Worm (Caenorhabditis elegans) whole organism, L4 larva: Measurements from ENCODE around the gene act-1.

Experiments
- D1046.2 ChIP-seq: fragments of 200-800 bp; sonication (Bioruptor generic); IDR thresholded peaks from 2 replicates; pipeline ENCODE4 v1.3.6; 2022; ENCODE audit warnings: missing genetic modification characterization, missing compliant biosample characterization
- F49E8.2 ChIP-seq: sonication (generic microtip); optimal IDR thresholded peaks from 2 replicates; lab custom pipeline; 2016; ENCODE audit warnings: missing compliant biosample characterization, mild to moderate bottlenecking, missing genetic modification characterization, borderline replicate concordance
- R02D3.7 ChIP-seq: fragments of 150-350 bp; sonication (generic microtip); optimal IDR thresholded peaks from 3 replicates; lab custom pipeline; 2014; ENCODE audit warnings: missing biosample characterization, missing genetic modification characterization
- T26A8.4 ChIP-seq: fragments of 200-800 bp; sonication (Bioruptor generic); IDR thresholded peaks from 2 replicates; pipeline ENCODE4 v1.3.6; 2022; ENCODE audit warnings: missing genetic modification characterization, missing compliant biosample characterization
- Y48G9A.11 ChIP-seq: fragments of 200-800 bp; sonication (Bioruptor generic); IDR thresholded peaks from 2 replicates; pipeline ENCODE4 v1.3.6; 2022; ENCODE audit warnings: missing genetic modification reagents, missing genetic modification characterization, missing compliant biosample characterization
- Y5F2A.4 ChIP-seq: fragments of 200-800 bp; sonication (Bioruptor generic); optimal IDR thresholded peaks from 2 replicates; lab custom pipeline; 2018; ENCODE audit warnings: mild to moderate bottlenecking, missing genetic modification characterization, missing compliant biosample characterization
- Y75B8A.6 ChIP-seq: fragments of 200-800 bp; sonication (Bioruptor generic); IDR thresholded peaks from 2 replicates; pipeline ENCODE4 v1.3.6; 2022; ENCODE audit warnings: missing genetic modification reagents, missing genetic modification characterization, missing compliant biosample characterization
- ZK546.5 ChIP-seq, 2 experiments: sonication (generic microtip); optimal IDR thresholded peaks; 2 replicates each; lab custom pipeline; 2017; ENCODE audit warnings: missing biosample characterization in 2 of 2, missing genetic modification characterization in 2 of 2
- ama-1 ChIP-seq: fragments of 150-350 bp; optimal IDR thresholded peaks from 2 replicates; lab custom pipeline; 2014; ENCODE audit warnings: inconsistent platforms, mixed read lengths
- arid-1 ChIP-seq: fragments of 200-800 bp; sonication (Bioruptor generic); conservative IDR thresholded peaks from 2 replicates; pipeline ENCODE4 v1.3.6; 2022; ENCODE audit warnings: missing genetic modification reagents, missing genetic modification characterization, missing compliant biosample characterization
- ceh-28 ChIP-seq: fragments of 150-350 bp; optimal IDR thresholded peaks from 2 replicates; lab custom pipeline; 2014; ENCODE audit warnings: missing biosample characterization, missing genetic modification reagents, missing genetic modification characterization
- ceh-44 ChIP-seq: fragments of 200-800 bp; sonication (Bioruptor generic); IDR thresholded peaks from 2 replicates; pipeline ENCODE4 v1.3.6; 2022; ENCODE audit warnings: missing genetic modification reagents, missing genetic modification characterization, missing compliant biosample characterization
- ceh-62 ChIP-seq: sonication (generic microtip); optimal IDR thresholded peaks from 2 replicates; lab custom pipeline; 2017; ENCODE audit warnings: missing biosample characterization, missing genetic modification characterization
- ceh-82 ChIP-seq: sonication (generic microtip); optimal IDR thresholded peaks from 2 replicates; lab custom pipeline; 2017; ENCODE audit warnings: missing biosample characterization, missing genetic modification characterization
- ctbp-1 ChIP-seq: fragments of 200-800 bp; sonication (Bioruptor generic); IDR thresholded peaks from 2 replicates; pipeline ENCODE4 v1.3.6; 2022; ENCODE audit warnings: missing genetic modification reagents, missing genetic modification characterization, missing compliant biosample characterization
- daf-16 ChIP-seq, 3 experiments: sonication (generic microtip); optimal IDR thresholded peaks; 2 replicates each; lab custom pipeline; 2016 to 2017; ENCODE audit warnings: missing genetic modification characterization in 3 of 3, missing genetic modification reagents in 3 of 3, mild to moderate bottlenecking in 2 of 3, missing compliant biosample characterization in 2 of 3, missing biosample characterization in 1 of 3, moderate library complexity in 1 of 3
- daf-19 ChIP-seq: fragments of 200-800 bp; sonication (Bioruptor generic); conservative IDR thresholded peaks from 2 replicates; pipeline ENCODE4 v1.3.6; 2022; ENCODE audit warnings: missing genetic modification characterization, missing compliant biosample characterization
- dmd-6 ChIP-seq: fragments of 200-800 bp; sonication (Bioruptor generic); IDR thresholded peaks from 2 replicates; pipeline ENCODE4 v1.3.6; 2022; ENCODE audit warnings: missing genetic modification reagents, missing genetic modification characterization, missing compliant biosample characterization
- duxl-1 ChIP-seq: sonication (generic microtip); optimal IDR thresholded peaks from 2 replicates; lab custom pipeline; 2016; ENCODE audit warnings: mild to moderate bottlenecking, missing genetic modification characterization, moderate library complexity, missing compliant biosample characterization; ENCODE audit not compliant: poor library complexity
- dve-1 ChIP-seq: sonication (generic microtip); optimal IDR thresholded peaks from 2 replicates; lab custom pipeline; 2017; ENCODE audit warnings: antibody characterized with exemption, mild to moderate bottlenecking, missing genetic modification characterization, missing compliant biosample characterization; ENCODE audit not compliant: insufficient read depth
- egl-27 ChIP-seq: sonication (generic microtip); optimal IDR thresholded peaks from 3 replicates; lab custom pipeline; 2017; ENCODE audit warnings: missing biosample characterization, missing genetic modification reagents, missing genetic modification characterization
- fkh-10 ChIP-seq: fragments of 150-350 bp; optimal IDR thresholded peaks from 2 replicates; lab custom pipeline; 2014; ENCODE audit warnings: missing biosample characterization, missing genetic modification reagents, missing genetic modification characterization
- fos-1 ChIP-seq: fragments of 150-350 bp; optimal IDR thresholded peaks from 2 replicates; lab custom pipeline; 2014; ENCODE audit warnings: missing biosample characterization, missing genetic modification characterization
- hlh-30 ChIP-seq: sonication (generic microtip); optimal IDR thresholded peaks from 2 replicates; lab custom pipeline; 2017; ENCODE audit warnings: antibody characterized with exemption, mild to moderate bottlenecking, missing genetic modification characterization, missing compliant biosample characterization; ENCODE audit not compliant: insufficient read depth
- hmg-1.1 ChIP-seq: fragments of 200-800 bp; sonication (Bioruptor generic); IDR thresholded peaks from 2 replicates; pipeline ENCODE4 v1.3.6; 2022; ENCODE audit warnings: missing genetic modification reagents, missing genetic modification characterization, missing compliant biosample characterization
- jun-1 ChIP-seq: fragments of 150-350 bp; optimal IDR thresholded peaks from 2 replicates; lab custom pipeline; 2014; ENCODE audit warnings: missing biosample characterization, missing genetic modification reagents, missing genetic modification characterization
- lin-1 ChIP-seq: fragments of 200-800 bp; sonication (Bioruptor generic); IDR thresholded peaks from 2 replicates; pipeline ENCODE4 v1.3.6; 2022; ENCODE audit warnings: missing genetic modification reagents, missing genetic modification characterization, missing compliant biosample characterization
- lir-3 ChIP-seq: sonication (generic microtip); optimal IDR thresholded peaks from 2 replicates; lab custom pipeline; 2016; ENCODE audit warnings: mild to moderate bottlenecking, missing genetic modification characterization, missing compliant biosample characterization
- lsy-2 ChIP-seq, 2 experiments: fragments of 150-350 bp in 1 of 2; sonication (generic microtip) in 1 of 2; optimal IDR thresholded peaks; 2 replicates each; lab custom pipeline; 2014 to 2017; ENCODE audit warnings: missing biosample characterization in 2 of 2, missing genetic modification characterization in 2 of 2
- madf-5 ChIP-seq, 2 experiments: fragments of 200-800 bp; sonication (Bioruptor generic); IDR thresholded peaks; 2 replicates each; pipeline ENCODE4 v1.3.6; 2022; ENCODE audit warnings: missing compliant biosample characterization in 2 of 2, missing genetic modification characterization in 2 of 2
- mxl-3 ChIP-seq: fragments of 200-800 bp; sonication (Bioruptor generic); optimal IDR thresholded peaks from 2 replicates; lab custom pipeline; 2018; ENCODE audit warnings: mild to moderate bottlenecking, missing genetic modification characterization, missing compliant biosample characterization
- nhr-10 ChIP-seq: fragments of 150-350 bp; optimal IDR thresholded peaks from 2 replicates; lab custom pipeline; 2014; ENCODE audit warnings: missing biosample characterization, missing genetic modification characterization
- nhr-11 ChIP-seq: fragments of 150-350 bp; optimal IDR thresholded peaks from 2 replicates; lab custom pipeline; 2014; ENCODE audit warnings: missing biosample characterization, missing genetic modification characterization
- nhr-111 ChIP-seq: fragments of 200-800 bp; sonication (Bioruptor generic); optimal IDR thresholded peaks from 2 replicates; lab custom pipeline; 2018; ENCODE audit warnings: mild to moderate bottlenecking, missing genetic modification characterization, missing compliant biosample characterization
- nhr-48 ChIP-seq: sonication (generic microtip); optimal IDR thresholded peaks from 2 replicates; lab custom pipeline; 2016; ENCODE audit warnings: mild to moderate bottlenecking, missing genetic modification characterization, missing compliant biosample characterization
- nhr-76 ChIP-seq: fragments of 150-350 bp; optimal IDR thresholded peaks from 2 replicates; lab custom pipeline; 2014; ENCODE audit warnings: missing biosample characterization, missing genetic modification characterization
- nhr-77 ChIP-seq: fragments of 150-350 bp; optimal IDR thresholded peaks from 2 replicates; lab custom pipeline; 2014; ENCODE audit warnings: missing biosample characterization, missing genetic modification characterization
- pha-4 ChIP-seq, 2 experiments: fragments of 150-350 bp in 1 of 2; fragments of 200-800 bp in 1 of 2; sonication (Bioruptor generic) in 1 of 2; IDR thresholded peaks in 1 of 2; optimal IDR thresholded peaks in 1 of 2; 2 replicates each; pipeline versions ENCODE4 v1.3.6 to Lab custom; 2014 to 2022; ENCODE audit warnings: missing genetic modification characterization in 2 of 2, missing genetic modification reagents in 2 of 2, missing biosample characterization in 1 of 2, missing compliant biosample characterization in 1 of 2
- pqm-1 ChIP-seq: sonication (generic microtip); optimal IDR thresholded peaks from 2 replicates; lab custom pipeline; 2017; ENCODE audit warnings: missing biosample characterization, missing genetic modification characterization
- set-16 ChIP-seq: fragments of 200-800 bp; sonication (Bioruptor generic); IDR thresholded peaks from 2 replicates; pipeline ENCODE4 v1.3.6; 2022; ENCODE audit warnings: missing genetic modification reagents, missing genetic modification characterization, missing compliant biosample characterization
- skn-1 ChIP-seq: fragments of 150-350 bp; optimal IDR thresholded peaks from 2 replicates; lab custom pipeline; 2014; ENCODE audit warnings: missing biosample characterization, missing genetic modification characterization
- snpc-1.2 ChIP-seq: fragments of 200-800 bp; sonication (Bioruptor generic); IDR thresholded peaks from 2 replicates; pipeline ENCODE4 v1.3.6; 2022; ENCODE audit warnings: missing genetic modification reagents, missing genetic modification characterization, missing compliant biosample characterization
- unc-130 ChIP-seq: sonication (generic microtip); optimal IDR thresholded peaks from 2 replicates; lab custom pipeline; 2016; ENCODE audit warnings: missing genetic modification reagents, missing genetic modification characterization, missing compliant biosample characterization
- unc-39 ChIP-seq: sonication (generic microtip); optimal IDR thresholded peaks from 2 replicates; lab custom pipeline; 2017; ENCODE audit warnings: missing biosample characterization, missing genetic modification characterization
- vab-7 ChIP-seq: fragments of 200-800 bp; sonication (Bioruptor generic); IDR thresholded peaks from 2 replicates; pipeline ENCODE4 v1.3.6; 2022; ENCODE audit warnings: missing genetic modification reagents, missing genetic modification characterization, missing compliant biosample characterization
- zfp-3 ChIP-seq: fragments of 200-800 bp; sonication (Bioruptor generic); conservative IDR thresholded peaks from 2 replicates; pipeline ENCODE4 v1.3.6; 2022; ENCODE audit warnings: missing genetic modification reagents, missing genetic modification characterization, missing compliant biosample characterization
- zip-11 ChIP-seq: fragments of 200-800 bp; sonication (Bioruptor generic); IDR thresholded peaks from 2 replicates; pipeline ENCODE4 v1.3.6; 2022; ENCODE audit warnings: missing genetic modification characterization, missing compliant biosample characterization

Gene act-1

ce11 chrV:11076403-11076802, 4.4 kb upstream of the act-1 start (continued):
- TF ChIP-seq nhr-77 = no peak
- TF ChIP-seq ceh-44 (GFP tag; lab: Robert Waterston, UW) = no peak
- TF ChIP-seq ctbp-1 (GFP tag; lab: Robert Waterston, UW) = peak; percentile 75

- TF ChIP-seq fkh-10 (GFP tag; lab: Kevin White, UChicago) (peak; percentile 64), vab-7 (GFP tag; lab: Robert Waterston, UW) (peak; percentile 42; the same call in 1 of the 2 replicates), Y48G9A.11 (GFP tag; lab: Robert Waterston, UW) (0 out of 2 replicates have a peak, but pooled peaks have one; percentile 42), T26A8.4 (no peak), ceh-44 (GFP tag; lab: Robert Waterston, UW) (no peak), pha-4 (GFP tag; IDR thresholded peaks at IDR 0.05; lab: Robert Waterston, UW) (0 out of 2 replicates have a peak, but pooled peaks have one; percentile 16), pha-4 (tag; optimal IDR thresholded peaks at IDR 0.05; lab: Kevin White, UChicago) (peak; percentile 73), skn-1 (no peak), duxl-1 (tag; lab: Kevin White, UChicago) (peak; percentile 10), nhr-11 (tag; lab: Kevin White, UChicago) (peak; percentile 45), zfp-3 (GFP tag; lab: Robert Waterston, UW) (no peak), ceh-28 (tag; lab: Kevin White, UChicago) (no peak), unc-39 (tag; lab: Kevin White, UChicago) (no peak), set-16 (GFP tag; lab: Robert Waterston, UW) (no peak; the same call in 1 of the 2 replicates), R02D3.7 (no peak), lsy-2 (tag; optimal IDR thresholded peaks at IDR 0.05; lab: Kevin White, UChicago) (peak in 1 of 2 experiments; percentile 84), hmg-1.1 (peak; percentile 57; the same call in 1 of the 2 replicates), lin-1 (GFP tag; lab: Robert Waterston, UW) (no peak), ceh-82 (tag; lab: Kevin White, UChicago) (no peak), dmd-6 (GFP tag; lab: Robert Waterston, UW) (peak; percentile 57), madf-5 (GFP tag; IDR thresholded peaks at IDR 0.05; lab: Robert Waterston, UW) (no peak), zip-11 (GFP tag; lab: Robert Waterston, UW) (no peak), lir-3 (tag; lab: Kevin White, UChicago) (no peak), egl-27 (tag; lab: Kevin White, UChicago) (no peak), hlh-30 (tag; lab: Kevin White, UChicago) (peak; percentile 88), ZK546.5 (tag; optimal IDR thresholded peaks at IDR 0.05; lab: Kevin White, UChicago) (no peak), daf-19 (GFP tag; lab: Robert Waterston, UW) (no peak), nhr-77 (peak; percentile 32), nhr-76 (tag; lab: Kevin White, UChicago) (no peak), pqm-1 (tag; lab: Kevin White, UChicago) (peak; percentile 71), dve-1 (tag; lab: Kevin White, UChicago) (peak; percentile 78), F49E8.2 (tag; lab: Kevin White, UChicago) (no peak), D1046.2 (no peak), fos-1 (tag; lab: Kevin White, UChicago) (no peak), Y75B8A.6 (no peak), Y5F2A.4 (GFP tag; lab: Kevin White, UChicago) (no peak), nhr-111 (GFP tag; lab: Kevin White, UChicago) (no peak), daf-16 (GFP tag; optimal IDR thresholded peaks at IDR 0.05; lab: Kevin White, UChicago) (no peak), daf-16 (tag; optimal IDR thresholded peaks at IDR 0.05; lab: Kevin White, UChicago) (no peak), ama-1 (lab: Kevin White, UChicago) (no peak), snpc-1.2 (GFP tag; lab: Robert Waterston, UW) (no peak), nhr-48 (tag; lab: Kevin White, UChicago) (no peak), unc-130 (GFP tag; lab: Kevin White, UChicago) (peak; percentile 21), jun-1 (tag; lab: Kevin White, UChicago) (no peak), nhr-10 (no peak), ceh-62 (tag; lab: Kevin White, UChicago) (no peak), mxl-3 (GFP tag; lab: Kevin White, UChicago) (peak; percentile 84), arid-1 (GFP tag; lab: Robert Waterston, UW) (no peak)
These were observed 2.6 kb upstream of the act-1 start, which contains the start of gene act-2 for ce11 chrV:11078104-11078724. Gene act-2 (minus strand): TSS chrV:11078154.
